Worm (Caenorhabditis elegans) whole organism, L4/young adult: ENCODE results near the gene H06H21.37.

Experiments used
- W03F9.2 ChIP-seq: fragments of 150-350 bp; optimal IDR thresholded peaks from 2 replicates; lab custom pipeline; 2014; ENCODE audit warnings: missing biosample characterization, missing genetic modification characterization
- dao-5 ChIP-seq: sonication (generic microtip); optimal IDR thresholded peaks from 2 replicates; lab custom pipeline; 2016; ENCODE audit warnings: missing genotype, missing genetic modification characterization, moderate library complexity, missing compliant biosample characterization
- him-1 ChIP-seq: sonication (generic microtip); optimal IDR thresholded peaks from 2 replicates; lab custom pipeline; 2016; ENCODE audit warnings: missing genotype, missing genetic modification reagents, missing genetic modification characterization, missing compliant biosample characterization

The H06H21.37 gene

ce11 chrIV:4760378-4761084 is 49.2 kb downstream of the H06H21.37 start, which contains the start of the genes memi-1 and cyp-31A3:
TSS of gene memi-1 (minus strand) at chrIV:4760428.
TSS of gene cyp-31A3 (plus strand) at chrIV:4761049.
- TF ChIP-seq dao-5 (tag; lab: Kevin White, UChicago) (no peak), W03F9.2 (tag; lab: Kevin White, UChicago) (no peak), him-1 (tag; lab: Kevin White, UChicago) (no peak)

ce11 chrIV:4758659-4759058 is 51.1 kb downstream of the H06H21.37 start, which contains the start of gene Y17G9B.8:
TSS of gene Y17G9B.8 (minus strand) at chrIV:4758840.
- TF ChIP-seq him-1 (tag; lab: Kevin White, UChicago) (no peak), dao-5 (tag; lab: Kevin White, UChicago) (no peak), W03F9.2 (tag; lab: Kevin White, UChicago) (no peak)
